Fruit fly (Drosophila melanogaster) whole organism, wandering third instar larva: ENCODE data around the gene PIG-L.

Experiments
- Abd-B ChIP-seq: fragments of >200 bp; optimal IDR thresholded peaks from 2 replicates; lab custom pipeline; 2017; ENCODE audit warnings: missing biosample characterization, missing genetic modification characterization
- CG32264 ChIP-seq: fragments of 200-800 bp; sonication (Bioruptor generic); optimal IDR thresholded peaks from 2 replicates; lab custom pipeline; 2016; ENCODE audit warnings: missing biosample characterization, missing genetic modification characterization
- CG9705 ChIP-seq: fragments of 200-800 bp; sonication (Bioruptor generic); optimal IDR thresholded peaks from 2 replicates; lab custom pipeline; 2018; ENCODE audit warnings: missing biosample characterization, mild to moderate bottlenecking, missing genetic modification characterization
- CrebA ChIP-seq: fragments of 200-800 bp; sonication (Bioruptor generic); optimal IDR thresholded peaks from 2 replicates; lab custom pipeline; 2016; ENCODE audit warnings: missing biosample characterization, mild to moderate bottlenecking, missing genetic modification characterization, borderline replicate concordance
- Dfd ChIP-seq: fragments of >200 bp; optimal IDR thresholded peaks from 2 replicates; lab custom pipeline; 2017; ENCODE audit warnings: missing biosample characterization, missing genetic modification characterization
- Dif ChIP-seq: fragments of 200-275, 200-300 bp; sonication (Bioruptor generic); optimal IDR thresholded peaks from 2 replicates; lab custom pipeline; 2018; ENCODE audit warnings: missing biosample characterization, missing genetic modification characterization; ENCODE audit not compliant: partially characterized antibody
- GATAd ChIP-seq: sonication (Bioruptor generic); optimal IDR thresholded peaks from 2 replicates; lab custom pipeline; 2016; ENCODE audit warnings: missing biosample characterization, missing genetic modification characterization
- HLH106 ChIP-seq: fragments of 200-800 bp; optimal IDR thresholded peaks from 3 replicates; lab custom pipeline; 2019; ENCODE audit warnings: missing biosample characterization, mild to moderate bottlenecking, missing genetic modification characterization, moderate library complexity
- Hnf4 ChIP-seq: fragments of 200-800 bp; sonication (Bioruptor generic); optimal IDR thresholded peaks from 2 replicates; lab custom pipeline; 2016; ENCODE audit warnings: missing biosample characterization, mild to moderate bottlenecking, missing genetic modification characterization
- Hr78 ChIP-seq: fragments of >200 bp; optimal IDR thresholded peaks from 2 replicates; lab custom pipeline; 2017; ENCODE audit warnings: missing biosample characterization, missing genetic modification characterization
- Hr83 ChIP-seq: fragments of 200-300 bp; sonication (Bioruptor generic); optimal IDR thresholded peaks from 2 replicates; lab custom pipeline; 2016; ENCODE audit warnings: missing biosample characterization, mild to moderate bottlenecking, missing genetic modification characterization, moderate library complexity; ENCODE audit not compliant: poor library complexity, severe bottlenecking
- Jra ChIP-seq: sonication (Bioruptor generic); optimal IDR thresholded peaks from 2 replicates; lab custom pipeline; 2016; ENCODE audit warnings: missing biosample characterization, missing genetic modification characterization
- Mio ChIP-seq: sonication (Bioruptor generic); optimal IDR thresholded peaks from 2 replicates; lab custom pipeline; 2016; ENCODE audit warnings: missing biosample characterization, missing genetic modification characterization
- Myc ChIP-seq: fragments of >200 bp; optimal IDR thresholded peaks from 2 replicates; lab custom pipeline; 2017
- N ChIP-seq: fragments of >200 bp; optimal IDR thresholded peaks from 2 replicates; lab custom pipeline; 2018; ENCODE audit warnings: missing biosample characterization, missing external identifiers, missing genetic modification characterization
- OdsH ChIP-seq: fragments of 200-800 bp; sonication (Bioruptor generic); optimal IDR thresholded peaks from 2 replicates; lab custom pipeline; 2016; ENCODE audit warnings: missing biosample characterization, mild to moderate bottlenecking, missing genetic modification characterization
- Rel ChIP-seq, 2 experiments: fragments of 200-800 bp; sonication (Bioruptor generic) in 1 of 2; optimal IDR thresholded peaks; 2 replicates in 1 of 2; 3 replicates in 1 of 2; lab custom pipeline; 2016 to 2019; ENCODE audit warnings: mild to moderate bottlenecking in 2 of 2, missing biosample characterization in 2 of 2, missing genetic modification characterization in 2 of 2, moderate library complexity in 1 of 2
- Sp1 ChIP-seq: fragments of 200-800 bp; sonication (Bioruptor generic); optimal IDR thresholded peaks from 3 replicates; lab custom pipeline; 2019; ENCODE audit warnings: missing biosample characterization, mild to moderate bottlenecking, missing genetic modification characterization, moderate library complexity
- Vsx2 ChIP-seq: fragments of 200-300, 225-300 bp; sonication (Bioruptor generic); optimal IDR thresholded peaks from 2 replicates; lab custom pipeline; 2018; ENCODE audit warnings: missing biosample characterization, missing genetic modification characterization; ENCODE audit not compliant: partially characterized antibody
- br ChIP-seq: fragments of 200-800 bp; sonication (Bioruptor generic); optimal IDR thresholded peaks from 2 replicates; lab custom pipeline; 2016; ENCODE audit warnings: missing biosample characterization, missing genetic modification characterization
- brk ChIP-seq: fragments of 200-800 bp; sonication (Bioruptor generic); optimal IDR thresholded peaks from 2 replicates; lab custom pipeline; 2016; ENCODE audit warnings: missing biosample characterization, mild to moderate bottlenecking, missing genetic modification characterization
- dl ChIP-seq, 2 experiments: fragments of 175-275, 200-275 bp in 1 of 2; fragments of 200-275 bp in 1 of 2; sonication (Bioruptor generic); optimal IDR thresholded peaks; lab custom pipeline; 2018; ENCODE audit warnings: mild to moderate bottlenecking in 2 of 2, missing biosample characterization in 2 of 2, missing genetic modification characterization in 2 of 2, moderate library complexity in 2 of 2; ENCODE audit not compliant: partially characterized antibody in 2 of 2, insufficient read depth in 1 of 2
- dmrt93B ChIP-seq: fragments of 200-800 bp; sonication (Bioruptor generic); optimal IDR thresholded peaks from 2 replicates; lab custom pipeline; 2018; ENCODE audit warnings: missing biosample characterization, mild to moderate bottlenecking, missing genetic modification characterization
- dsf ChIP-seq: sonication (Bioruptor generic); optimal IDR thresholded peaks from 2 replicates; lab custom pipeline; 2016; ENCODE audit warnings: missing biosample characterization, missing genetic modification characterization, borderline replicate concordance
- ey ChIP-seq: fragments of 200-800 bp; sonication (Bioruptor generic); optimal IDR thresholded peaks from 2 replicates; lab custom pipeline; 2016; ENCODE audit warnings: missing biosample characterization, missing genetic modification characterization
- foxo ChIP-seq, 2 experiments: fragments of 200-800 bp; sonication (Bioruptor generic); optimal IDR thresholded peaks; 2 replicates in 1 of 2; 3 replicates in 1 of 2; lab custom pipeline; 2016 to 2017; ENCODE audit warnings: missing biosample characterization in 2 of 2, missing genetic modification characterization in 2 of 2
- fru ChIP-seq: fragments of 200-800 bp; sonication (Bioruptor generic); optimal IDR thresholded peaks from 3 replicates; lab custom pipeline; 2016; ENCODE audit warnings: missing biosample characterization, mild to moderate bottlenecking, missing genetic modification characterization
- h ChIP-seq: fragments of 200-800 bp; sonication (Bioruptor generic); optimal IDR thresholded peaks from 3 replicates; lab custom pipeline; 2016; ENCODE audit warnings: missing biosample characterization, mild to moderate bottlenecking, missing genetic modification characterization
- jim ChIP-seq: fragments of 175-275, 200-325 bp; sonication (Bioruptor generic); optimal IDR thresholded peaks from 2 replicates; lab custom pipeline; 2016; ENCODE audit warnings: missing biosample characterization, mild to moderate bottlenecking, missing genetic modification characterization
- lola ChIP-seq: fragments of >200 bp; optimal IDR thresholded peaks from 2 replicates; lab custom pipeline; 2017; ENCODE audit warnings: missing biosample characterization, missing genetic modification characterization
- pan ChIP-seq: fragments of >200 bp; optimal IDR thresholded peaks from 2 replicates; lab custom pipeline; 2017
- psq ChIP-seq: fragments of 200-800 bp; sonication (Bioruptor generic); optimal IDR thresholded peaks from 3 replicates; lab custom pipeline; 2017; ENCODE audit warnings: missing biosample characterization, mild to moderate bottlenecking, missing genetic modification characterization, moderate library complexity
- rgr ChIP-seq: fragments of 200-800 bp; sonication (Bioruptor generic); optimal IDR thresholded peaks from 3 replicates; lab custom pipeline; 2016; ENCODE audit warnings: missing biosample characterization, mild to moderate bottlenecking, missing genetic modification characterization
- sage ChIP-seq: fragments of 200-800 bp; sonication (Bioruptor generic); optimal IDR thresholded peaks from 2 replicates; lab custom pipeline; 2016; ENCODE audit warnings: missing biosample characterization, mild to moderate bottlenecking, missing genetic modification characterization
- sv ChIP-seq: fragments of 200-800 bp; sonication (Bioruptor generic); optimal IDR thresholded peaks from 3 replicates; lab custom pipeline; 2016; ENCODE audit warnings: missing biosample characterization, missing genetic modification characterization
- tai ChIP-seq: sonication (Bioruptor generic); optimal IDR thresholded peaks from 2 replicates; lab custom pipeline; 2016; ENCODE audit warnings: missing biosample characterization, missing genetic modification characterization
- usp ChIP-seq: fragments of >200 bp; optimal IDR thresholded peaks from 2 replicates; lab custom pipeline; 2017; ENCODE audit warnings: missing biosample characterization, missing genetic modification characterization
- woc ChIP-seq: sonication (Bioruptor generic); optimal IDR thresholded peaks from 2 replicates; lab custom pipeline; 2016; ENCODE audit warnings: missing biosample characterization, mild to moderate bottlenecking, missing genetic modification characterization

Gene PIG-L

DNA sequence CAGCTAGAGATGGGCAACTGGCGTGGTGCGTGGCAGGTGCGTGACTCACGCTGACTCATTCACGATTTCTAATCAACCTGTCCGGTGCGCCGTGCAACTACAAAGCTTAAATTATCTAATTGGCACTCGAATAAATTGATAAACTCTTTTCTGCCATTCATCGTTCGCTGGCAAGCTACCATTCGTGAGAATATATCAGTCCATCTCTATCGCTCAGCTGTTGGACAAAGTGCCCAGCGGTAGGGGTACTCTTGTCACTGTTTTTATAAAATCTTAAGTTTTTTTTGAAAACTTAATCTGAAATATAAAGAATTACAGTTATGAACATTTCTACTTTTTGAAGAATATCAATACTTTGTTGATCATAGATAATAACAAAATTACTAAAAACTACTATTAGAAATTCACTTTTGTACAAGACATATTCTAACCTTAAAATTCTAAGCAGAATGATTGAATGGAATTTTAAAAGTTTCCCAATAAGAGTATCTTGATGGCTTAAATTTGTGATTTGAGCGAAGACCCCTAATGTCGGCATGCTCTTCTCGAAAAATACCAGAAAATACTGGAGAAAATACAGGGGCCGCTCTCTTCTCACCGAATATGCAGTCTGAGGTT lies at the start of gene PIG-L, which contains the start of gene psidin:
Gene PIG-L, minus strand, starts transcription at position 187 of the 618 bp plus-strand sequence.
Gene psidin, plus strand, starts transcription at position 553 of the 618 bp plus-strand sequence.
- TF ChIP-seq Hr78 (GFP tag; lab: Kevin White, UChicago) (no peak), Abd-B (GFP tag; lab: Kevin White, UChicago) (no peak), br (peak; percentile 80), woc (GFP tag; lab: Kevin White, UChicago) (peak; percentile 81), h (GFP tag; lab: Kevin White, UChicago) (no peak), CG32264 (GFP tag; lab: Kevin White, UChicago) (no peak), lola (GFP tag; lab: Kevin White, UChicago) (no peak), Vsx2 (GFP tag; lab: Kevin White, UChicago) (peak; percentile 21), CG9705 (peak; percentile 51), usp (GFP tag; lab: Kevin White, UChicago) (no peak), pan (lab: Kevin White, UChicago) (no peak), CrebA (GFP tag; lab: Kevin White, UChicago) (no peak), Hr83 (GFP tag; lab: Kevin White, UChicago) (peak; percentile 69), Hnf4 (GFP tag; lab: Kevin White, UChicago) (no peak), sage (GFP tag; lab: Kevin White, UChicago) (no peak), Jra (GFP tag; lab: Kevin White, UChicago) (no peak), Sp1 (GFP tag; lab: Kevin White, UChicago) (peak; percentile 84), fru (GFP tag; lab: Kevin White, UChicago) (peak; percentile 75), Rel (GFP tag; optimal IDR thresholded peaks at IDR 0.05; lab: Kevin White, UChicago) (no peak), Rel (tag; optimal IDR thresholded peaks at IDR 0.05; lab: Kevin White, UChicago) (peak; percentile 35), Dfd (no peak), sv (GFP tag; lab: Kevin White, UChicago) (peak; percentile 74), N (GFP tag; lab: Kevin White, UChicago) (no peak), OdsH (GFP tag; lab: Kevin White, UChicago) (peak; percentile 81), Myc (lab: Kevin White, UChicago) (no peak), foxo (GFP tag; optimal IDR thresholded peaks at IDR 0.05; lab: Kevin White, UChicago) (peak in 1 of 2 experiments; percentile 81), Mio (GFP tag; lab: Kevin White, UChicago) (peak; percentile 25), rgr (GFP tag; lab: Kevin White, UChicago) (peak; percentile 88), tai (GFP tag; lab: Kevin White, UChicago) (no peak), dsf (peak; percentile 72), Dif (no peak), GATAd (GFP tag; lab: Kevin White, UChicago) (peak; percentile 86), HLH106 (tag; lab: Kevin White, UChicago) (peak; percentile 91), dl (GFP tag; optimal IDR thresholded peaks at IDR 0.05; lab: Kevin White, UChicago; ENCODE audit: insufficient read depth in 1 of 2, partially characterized antibody in 2 of 2) (no peak), ey (peak; percentile 82), psq (GFP tag; lab: Kevin White, UChicago) (peak; percentile 78), dmrt93B (GFP tag; lab: Kevin White, UChicago) (no peak), brk (GFP tag; lab: Kevin White, UChicago) (no peak), jim (no peak)

DNA sequence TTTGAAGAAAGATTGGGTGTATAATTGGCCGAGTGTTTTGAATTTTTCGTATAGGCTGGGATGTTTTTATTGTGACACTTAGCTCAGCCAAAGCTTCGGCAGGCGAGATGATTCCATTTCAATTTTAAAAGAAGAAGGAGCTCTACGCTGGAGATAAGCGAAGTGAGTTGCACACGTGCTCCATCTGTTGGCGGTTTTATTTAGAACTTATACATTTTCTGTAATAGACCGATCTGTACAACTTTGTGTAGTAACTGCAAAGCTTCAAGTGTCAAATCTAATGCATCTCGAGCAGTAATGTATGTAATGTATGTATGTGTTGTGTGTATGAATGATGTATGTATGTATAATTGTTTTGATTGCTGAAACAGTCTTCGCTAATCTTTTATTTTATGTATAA lies 45.3 kb upstream of the PIG-L start:
- no peak for TF ChIP-seq Myc (lab: Kevin White, UChicago)
- no peak for TF ChIP-seq CrebA (GFP tag; lab: Kevin White, UChicago)
- TF ChIP-seq dmrt93B (GFP tag; lab: Kevin White, UChicago) = no peak
- TF ChIP-seq HLH106 (tag; lab: Kevin White, UChicago) = no peak
